Worm (Caenorhabditis elegans): ENCODE data around the gene col-36.

DNA sequence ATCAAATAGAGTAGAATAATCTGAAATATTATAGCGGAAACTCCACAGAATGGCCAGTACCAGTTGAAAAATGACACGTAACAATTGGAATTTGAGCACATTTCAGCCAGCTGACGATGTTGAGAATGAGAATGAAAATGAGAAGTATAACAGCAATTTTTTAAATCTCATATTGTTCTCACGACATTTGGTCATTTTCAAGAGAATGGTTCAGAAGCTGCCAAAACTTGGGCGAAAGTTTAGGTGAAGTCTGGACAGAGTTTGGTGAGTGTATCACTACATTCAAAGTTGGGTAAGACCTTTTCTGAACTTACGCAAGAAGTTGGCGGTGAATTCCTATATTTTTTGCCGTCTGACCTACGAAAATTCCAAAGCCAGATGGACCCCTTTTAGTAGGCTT is 36.3 kb upstream of the col-36 start, which contains the start of gene srd-58:
- no peak for TF ChIP-seq B0310.2 (tag; optimal IDR thresholded peaks at IDR 0.05)
- TF ChIP-seq tbx-11 (GFP tag; IDR thresholded peaks at IDR 0.05) = no peak
- TF ChIP-seq sea-1 (GFP tag; conservative IDR thresholded peaks at IDR 0.05) = no peak
- TF ChIP-seq tra-4 (tag; optimal IDR thresholded peaks at IDR 0.05) = no peak
- TF ChIP-seq pes-1 (GFP tag; IDR thresholded peaks at IDR 0.05) = no peak

Data from whole organism, early embryonic.